Worm (Caenorhabditis elegans): ENCODE measurements around the gene mca-1.

Gene mca-1

ce11 chrIV:9623269-9623668, 11.5 kb downstream of the mca-1 start, which contains the start of gene W09C2.9:
Gene W09C2.9 (minus strand): TSS chrIV:9623369.
- TF ChIP-seq ama-1 (optimal IDR thresholded peaks at IDR 0.05) = no peak
- no peak for TF ChIP-seq nhr-11 (tag; optimal IDR thresholded peaks at IDR 0.05)
- TF ChIP-seq unc-62 (GFP tag; optimal IDR thresholded peaks at IDR 0.05) = no peak
- no peak for TF ChIP-seq egl-27 (tag; optimal IDR thresholded peaks at IDR 0.05)

- TF ChIP-seq lin-39 (tag; optimal IDR thresholded peaks at IDR 0.05) (no peak), skn-1 (tag; optimal IDR thresholded peaks at IDR 0.05) (no peak), nhr-43 (tag; optimal IDR thresholded peaks at IDR 0.05; ENCODE audit: poor library complexity, severe bottlenecking) (no peak), fkh-10 (GFP tag; optimal IDR thresholded peaks at IDR 0.05) (no peak), mdl-1 (tag; optimal IDR thresholded peaks at IDR 0.05) (no peak), elt-1 (tag; optimal IDR thresholded peaks at IDR 0.05) (no peak), egl-5 (tag; optimal IDR thresholded peaks at IDR 0.05) (no peak), nhr-11 (tag; optimal IDR thresholded peaks at IDR 0.05) (no peak), fos-1 (tag; optimal IDR thresholded peaks at IDR 0.05) (no peak), nfya-1 (tag; optimal IDR thresholded peaks at IDR 0.05; ENCODE audit: insufficient read depth) (no peak), elt-3 (tag; optimal IDR thresholded peaks at IDR 0.05) (no peak), fkh-2 (tag; optimal IDR thresholded peaks at IDR 0.05) (no peak), nhr-23 (tag; optimal IDR thresholded peaks at IDR 0.05) (no peak), eor-1 (tag; optimal IDR thresholded peaks at IDR 0.05) (no peak), egl-27 (tag; optimal IDR thresholded peaks at IDR 0.05) (no peak)
Observed at ce11 chrIV:9622272-9622671, 12.5 kb downstream of the mca-1 start, which contains the start of gene W09C2.7. Gene W09C2.7 (minus strand): TSS chrIV:9622372.

- TF ChIP-seq fos-1 (tag; optimal IDR thresholded peaks at IDR 0.05) (no peak), elt-1 (tag; optimal IDR thresholded peaks at IDR 0.05) (peak; percentile 92)
Observed at ce11 chrIV:9618836-9619235, 15.9 kb downstream of the mca-1 start.

- no peak for TF ChIP-seq nhr-12 (tag; optimal IDR thresholded peaks at IDR 0.05)
- no peak for TF ChIP-seq hmg-11 (tag; optimal IDR thresholded peaks at IDR 0.05)
- TF ChIP-seq tbx-2 (tag; optimal IDR thresholded peaks at IDR 0.05) = no peak
- TF ChIP-seq ceh-9 (tag; optimal IDR thresholded peaks at IDR 0.05) = no peak
- TF ChIP-seq nhr-77 (tag; optimal IDR thresholded peaks at IDR 0.05) = no peak
- TF ChIP-seq nhr-25 (tag; optimal IDR thresholded peaks at IDR 0.05) = peak; percentile 61
- no peak for TF ChIP-seq ama-1 (optimal IDR thresholded peaks at IDR 0.05)
- no peak for TF ChIP-seq mdl-1 (tag; optimal IDR thresholded peaks at IDR 0.05)
- TF ChIP-seq eor-1 (tag; optimal IDR thresholded peaks at IDR 0.05) = no peak
- TF ChIP-seq fkh-10 (GFP tag; optimal IDR thresholded peaks at IDR 0.05) = no peak
- peak; percentile 9 for TF ChIP-seq nhr-23 (tag; optimal IDR thresholded peaks at IDR 0.05)
- no peak for TF ChIP-seq fkh-2 (tag; optimal IDR thresholded peaks at IDR 0.05)
- no peak for TF ChIP-seq nfya-1 (tag; optimal IDR thresholded peaks at IDR 0.05; ENCODE audit: insufficient read depth)
- no peak for TF ChIP-seq zag-1 (tag; optimal IDR thresholded peaks at IDR 0.05)
- no peak for TF ChIP-seq lin-15B (tag; optimal IDR thresholded peaks at IDR 0.05)
- no peak for TF ChIP-seq nhr-67 (tag; optimal IDR thresholded peaks at IDR 0.05)
- TF ChIP-seq snpc-4 (tag; optimal IDR thresholded peaks at IDR 0.05) = no peak
- TF ChIP-seq aly-2 (tag; optimal IDR thresholded peaks at IDR 0.05) = no peak
- no peak for TF ChIP-seq R02D3.7 (tag; optimal IDR thresholded peaks at IDR 0.05)
- no peak for TF ChIP-seq nhr-28 (tag; optimal IDR thresholded peaks at IDR 0.05)
- TF ChIP-seq ceh-28 (tag; optimal IDR thresholded peaks at IDR 0.05) = no peak
- TF ChIP-seq elt-1 (tag; optimal IDR thresholded peaks at IDR 0.05) = peak; percentile 99
- TF ChIP-seq egl-5 (tag; optimal IDR thresholded peaks at IDR 0.05) = no peak
- no peak for TF ChIP-seq nhr-76 (tag; optimal IDR thresholded peaks at IDR 0.05)
- no peak for TF ChIP-seq unc-62 (GFP tag; optimal IDR thresholded peaks at IDR 0.05)
- no peak for TF ChIP-seq nhr-237 (tag; optimal IDR thresholded peaks at IDR 0.05)
- no peak for TF ChIP-seq egl-27 (tag; optimal IDR thresholded peaks at IDR 0.05)
Observed at ce11 chrIV:9618015-9618414, 16.7 kb downstream of the mca-1 start.

ce11 chrIV:9617358-9617757, 17.4 kb downstream of the mca-1 start:
- TF ChIP-seq fkh-10 (GFP tag; optimal IDR thresholded peaks at IDR 0.05) (no peak), elt-1 (tag; optimal IDR thresholded peaks at IDR 0.05) (peak; percentile 96), mml-1 (tag; optimal IDR thresholded peaks at IDR 0.05) (no peak)
